Worm (Caenorhabditis elegans): Measurements from ENCODE around the gene sop-2.

ce11 chrII:12335430-12335829 lies 4.3 kb upstream of the sop-2 start, which contains the start of gene sre-52:
- TF ChIP-seq ama-1 (optimal IDR thresholded peaks at IDR 0.05), result no peak
- TF ChIP-seq ceh-13 (GFP tag; optimal IDR thresholded peaks at IDR 0.05), result no peak
- TF ChIP-seq hmbx-1 (tag; optimal IDR thresholded peaks at IDR 0.05), result no peak
- TF ChIP-seq F13C5.2 (tag; optimal IDR thresholded peaks at IDR 0.05), result no peak
- TF ChIP-seq tbx-37 (GFP tag; conservative IDR thresholded peaks at IDR 0.05), result no peak
- no peak for TF ChIP-seq hnd-1 (tag; optimal IDR thresholded peaks at IDR 0.05)
- TF ChIP-seq hmg-4 (GFP tag; optimal IDR thresholded peaks at IDR 0.05), result no peak
- no peak for TF ChIP-seq B0310.2 (tag; optimal IDR thresholded peaks at IDR 0.05)
- no peak for TF ChIP-seq tbx-11 (GFP tag; IDR thresholded peaks at IDR 0.05)
- TF ChIP-seq flt-1 (GFP tag; IDR thresholded peaks at IDR 0.05), result no peak
